Worm (Caenorhabditis elegans) whole organism, L2 larva: Measurements from ENCODE around the gene clec-144.

Source experiments
- C34F6.9 ChIP-seq: fragments of 150-350 bp; optimal IDR thresholded peaks from 2 replicates; lab custom pipeline; 2014; ENCODE audit warnings: missing biosample characterization, missing genetic modification characterization
- R02D3.7 ChIP-seq: fragments of 150-350 bp; optimal IDR thresholded peaks from 2 replicates; lab custom pipeline; 2014; ENCODE audit warnings: missing biosample characterization, missing genetic modification characterization
- Y55F3AM.14 ChIP-seq: fragments of 200-800 bp; sonication (Bioruptor generic); optimal IDR thresholded peaks from 2 replicates; lab custom pipeline; 2018; ENCODE audit warnings: mild to moderate bottlenecking, missing genetic modification characterization, missing compliant biosample characterization
- ZK546.5 ChIP-seq: sonication (generic microtip); optimal IDR thresholded peaks from 2 replicates; lab custom pipeline; 2017; ENCODE audit warnings: missing biosample characterization, missing genetic modification characterization
- ama-1 ChIP-seq: fragments of 150-350 bp; optimal IDR thresholded peaks from 2 replicates; lab custom pipeline; 2018; ENCODE audit warnings: inconsistent platforms
- blmp-1 ChIP-seq: sonication (generic microtip); optimal IDR thresholded peaks from 2 replicates; lab custom pipeline; 2017; ENCODE audit warnings: missing genetic modification characterization, mild to moderate bottlenecking, missing compliant biosample characterization, antibody characterized with exemption, moderate library complexity; ENCODE audit not compliant: insufficient read depth
- crh-2 ChIP-seq: sonication (generic microtip); optimal IDR thresholded peaks from 2 replicates; lab custom pipeline; 2017; ENCODE audit warnings: missing biosample characterization, missing genetic modification characterization
- dmd-4 ChIP-seq: sonication (generic microtip); optimal IDR thresholded peaks from 2 replicates; lab custom pipeline; 2017; ENCODE audit warnings: missing biosample characterization, missing genetic modification characterization
- elt-1 ChIP-seq: fragments of 150-350 bp; optimal IDR thresholded peaks from 2 replicates; lab custom pipeline; 2014; ENCODE audit warnings: missing biosample characterization, missing genetic modification characterization
- elt-3 ChIP-seq: sonication (generic microtip); optimal IDR thresholded peaks from 2 replicates; lab custom pipeline; 2017; ENCODE audit warnings: missing biosample characterization, missing genetic modification characterization
- fos-1 ChIP-seq: fragments of 150-350 bp; optimal IDR thresholded peaks from 2 replicates; lab custom pipeline; 2014; ENCODE audit warnings: missing biosample characterization, missing genetic modification characterization
- lin-11 ChIP-seq: fragments of 150-350 bp; sonication (generic microtip); optimal IDR thresholded peaks from 2 replicates; lab custom pipeline; 2014; ENCODE audit warnings: missing biosample characterization, missing genetic modification characterization, inconsistent platforms, mixed read lengths
- lin-39 ChIP-seq: fragments of 150-350 bp; optimal IDR thresholded peaks from 2 replicates; lab custom pipeline; 2014; ENCODE audit warnings: missing biosample characterization, missing genetic modification reagents, missing genetic modification characterization
- lsy-2 ChIP-seq, 2 experiments: fragments of 150-350 bp in 1 of 2; sonication (generic microtip) in 1 of 2; optimal IDR thresholded peaks; 2 replicates each; lab custom pipeline; 2014 to 2017; ENCODE audit warnings: missing biosample characterization in 2 of 2, missing genetic modification characterization in 2 of 2
- mbf-1 ChIP-seq: sonication (generic microtip); optimal IDR thresholded peaks from 2 replicates; lab custom pipeline; 2017; ENCODE audit warnings: missing biosample characterization, missing genetic modification characterization
- nhr-10 ChIP-seq: sonication (generic microtip); optimal IDR thresholded peaks from 2 replicates; lab custom pipeline; 2017; ENCODE audit warnings: missing biosample characterization, missing genetic modification characterization
- nhr-11 ChIP-seq: fragments of 150-350 bp; optimal IDR thresholded peaks from 2 replicates; lab custom pipeline; 2014; ENCODE audit warnings: missing biosample characterization, missing genetic modification characterization
- nhr-12 ChIP-seq: fragments of 150-350 bp; optimal IDR thresholded peaks from 2 replicates; lab custom pipeline; 2014; ENCODE audit warnings: missing biosample characterization, missing genetic modification characterization
- nhr-129 ChIP-seq: fragments of 150-350 bp; optimal IDR thresholded peaks from 2 replicates; lab custom pipeline; 2014; ENCODE audit warnings: missing biosample characterization, missing genetic modification characterization
- nhr-21 ChIP-seq: fragments of 150-350 bp; optimal IDR thresholded peaks from 2 replicates; lab custom pipeline; 2014; ENCODE audit warnings: missing biosample characterization, missing genetic modification characterization
- nhr-237 ChIP-seq: fragments of 150-350 bp; optimal IDR thresholded peaks from 2 replicates; lab custom pipeline; 2014; ENCODE audit warnings: missing biosample characterization, missing genetic modification characterization
- nhr-25 ChIP-seq: fragments of 150-350 bp; sonication (generic microtip); optimal IDR thresholded peaks from 3 replicates; lab custom pipeline; 2014; ENCODE audit warnings: missing biosample characterization, missing genetic modification characterization
- nhr-6 ChIP-seq: fragments of 150-350 bp; optimal IDR thresholded peaks from 2 replicates; lab custom pipeline; 2014; ENCODE audit warnings: missing biosample characterization, missing genetic modification characterization
- nhr-77 ChIP-seq: fragments of 150-350 bp; optimal IDR thresholded peaks from 2 replicates; lab custom pipeline; 2014; ENCODE audit warnings: missing biosample characterization, missing genetic modification characterization
- sem-4 ChIP-seq: fragments of 150-350 bp; optimal IDR thresholded peaks from 2 replicates; lab custom pipeline; 2014; ENCODE audit warnings: missing biosample characterization, missing genetic modification reagents, missing genetic modification characterization
- skn-1 ChIP-seq: sonication (generic microtip); optimal IDR thresholded peaks from 2 replicates; lab custom pipeline; 2017; ENCODE audit warnings: missing biosample characterization, missing genetic modification characterization
- sma-3 ChIP-seq: sonication (generic microtip); optimal IDR thresholded peaks from 2 replicates; lab custom pipeline; 2016; ENCODE audit warnings: missing genetic modification reagents, missing genetic modification characterization, missing compliant biosample characterization
- sma-9 ChIP-seq, 2 experiments: fragments of 150-350 bp in 1 of 2; sonication (generic microtip) in 1 of 2; optimal IDR thresholded peaks; 2 replicates each; lab custom pipeline; 2014 to 2016; ENCODE audit warnings: missing genetic modification characterization in 2 of 2, mild to moderate bottlenecking in 1 of 2, missing biosample characterization in 1 of 2, missing compliant biosample characterization in 1 of 2, missing genetic modification reagents in 1 of 2, moderate library complexity in 1 of 2
- snpc-4 ChIP-seq: fragments of 150-350 bp; optimal IDR thresholded peaks from 2 replicates; lab custom pipeline; 2014; ENCODE audit warnings: missing biosample characterization, missing genetic modification characterization
- unc-39 ChIP-seq: fragments of 150-350 bp; optimal IDR thresholded peaks from 2 replicates; lab custom pipeline; 2014; ENCODE audit warnings: missing biosample characterization, missing genetic modification characterization
- unc-55 ChIP-seq: fragments of 150-350 bp; sonication (generic microtip); optimal IDR thresholded peaks from 3 replicates; lab custom pipeline; 2014; ENCODE audit warnings: missing biosample characterization, missing genetic modification reagents, missing genetic modification characterization
- ztf-11 ChIP-seq: sonication (generic microtip); optimal IDR thresholded peaks from 2 replicates; lab custom pipeline; 2017; ENCODE audit warnings: missing biosample characterization, missing genetic modification characterization

The clec-144 gene

DNA sequence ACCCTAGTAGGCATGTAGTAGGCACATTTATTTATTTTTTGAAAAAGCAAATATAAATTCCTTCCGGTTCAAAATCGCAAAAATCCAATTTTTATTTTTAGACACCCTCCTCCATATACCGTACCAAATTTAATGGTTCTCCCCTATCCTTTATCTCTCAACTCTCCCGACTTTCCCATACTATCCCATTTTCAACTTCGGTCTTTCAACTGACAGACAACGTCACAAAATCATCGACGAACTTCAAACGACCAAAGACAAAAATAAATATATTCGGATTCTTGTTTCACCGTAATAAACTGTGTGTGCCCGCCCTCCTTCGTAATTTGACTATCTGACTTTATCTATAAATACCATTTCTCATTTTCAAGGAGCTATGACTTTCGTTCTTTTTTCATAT is 2.8 kb upstream of the clec-144 start, which contains the start of gene T27D12.6:
T27D12.6 (plus strand) TSS at position 301 of the 400 bp plus-strand sequence.
- TF ChIP-seq ztf-11 (tag; lab: Kevin White, UChicago): no peak
- TF ChIP-seq nhr-10 (tag; lab: Kevin White, UChicago): no peak

DNA sequence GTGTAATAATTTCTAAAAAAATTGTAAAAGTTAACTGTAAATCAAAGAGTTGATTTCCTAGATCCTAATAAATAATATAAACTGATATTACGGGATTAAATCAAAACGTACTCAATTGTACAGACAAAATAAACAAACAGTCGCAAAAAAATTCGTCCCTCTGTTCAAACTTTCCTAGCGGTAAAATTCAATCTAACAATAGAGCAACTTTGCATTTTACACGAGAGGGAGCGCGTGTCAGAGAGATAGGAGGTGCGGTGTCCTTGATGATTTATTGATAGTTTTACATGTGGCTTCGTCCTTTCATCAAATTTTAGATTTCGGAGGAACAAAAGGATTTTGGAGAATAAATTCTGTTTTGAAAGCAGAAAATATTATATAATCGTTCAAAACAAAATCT is 1.8 kb downstream of the clec-144 start:
- peak; percentile 47 for TF ChIP-seq crh-2 (tag; lab: Kevin White, UChicago)
- no peak for TF ChIP-seq ZK546.5 (tag; lab: Kevin White, UChicago)
- no peak for TF ChIP-seq ama-1 (lab: Kevin White, UChicago)
- TF ChIP-seq nhr-25: peak; percentile 13
- no peak for TF ChIP-seq nhr-12 (tag; lab: Kevin White, UChicago)
- no peak for TF ChIP-seq Y55F3AM.14 (GFP tag; lab: Kevin White, UChicago)
- no peak for TF ChIP-seq dmd-4 (tag; lab: Kevin White, UChicago)
- TF ChIP-seq sma-9 (GFP tag; optimal IDR thresholded peaks at IDR 0.05; lab: Kevin White, UChicago): peak; percentile 0
- no peak for TF ChIP-seq sma-9 (tag; optimal IDR thresholded peaks at IDR 0.05; lab: Kevin White, UChicago)
- peak; percentile 29 for TF ChIP-seq fos-1 (tag; lab: Kevin White, UChicago)
- peak; percentile 54 for TF ChIP-seq nhr-129 (tag; lab: Kevin White, UChicago)
- peak in 1 of 2 experiments; percentile 54 for TF ChIP-seq lsy-2 (tag; optimal IDR thresholded peaks at IDR 0.05; lab: Kevin White, UChicago)
- no peak for TF ChIP-seq nhr-11 (tag; lab: Kevin White, UChicago)
- TF ChIP-seq lin-39 (tag; lab: Kevin White, UChicago): no peak
- TF ChIP-seq mbf-1 (tag; lab: Kevin White, UChicago): no peak
- TF ChIP-seq sma-3 (GFP tag; lab: Kevin White, UChicago): no peak

DNA sequence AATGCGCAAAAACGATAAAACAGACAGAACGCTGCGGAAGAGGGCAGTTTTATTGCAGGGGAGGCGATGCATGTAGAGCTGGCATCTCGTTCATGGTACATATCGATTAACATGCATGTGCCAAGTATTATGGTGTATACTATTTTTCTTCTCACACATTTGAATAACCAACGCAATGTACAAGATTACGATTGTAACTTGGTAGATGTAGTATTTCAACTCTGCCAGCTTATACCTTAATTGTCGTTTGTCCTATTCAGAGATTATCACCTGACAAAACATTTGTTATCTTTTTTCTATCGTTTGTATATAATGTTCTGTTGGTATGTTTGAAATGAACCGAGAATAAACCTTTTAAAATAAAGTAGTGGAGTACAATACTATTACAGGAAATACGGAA is 2.5 kb downstream of the clec-144 start, which contains the start of gene pes-5:
pes-5 (minus strand) TSS at position 101 of the 400 bp plus-strand sequence.
- no peak for TF ChIP-seq nhr-10 (tag; lab: Kevin White, UChicago)
- no peak for TF ChIP-seq unc-55 (GFP tag; lab: Kevin White, UChicago)
- no peak for TF ChIP-seq nhr-21 (tag; lab: Kevin White, UChicago)
- no peak for TF ChIP-seq skn-1 (tag; lab: Kevin White, UChicago)
- TF ChIP-seq dmd-4 (tag; lab: Kevin White, UChicago): no peak
- no peak for TF ChIP-seq ztf-11 (tag; lab: Kevin White, UChicago)
- no peak for TF ChIP-seq lin-11 (tag; lab: Kevin White, UChicago)
- TF ChIP-seq unc-39 (tag; lab: Kevin White, UChicago): no peak
- no peak for TF ChIP-seq sem-4 (tag; lab: Kevin White, UChicago)
- TF ChIP-seq C34F6.9 (tag; lab: Kevin White, UChicago): no peak

DNA sequence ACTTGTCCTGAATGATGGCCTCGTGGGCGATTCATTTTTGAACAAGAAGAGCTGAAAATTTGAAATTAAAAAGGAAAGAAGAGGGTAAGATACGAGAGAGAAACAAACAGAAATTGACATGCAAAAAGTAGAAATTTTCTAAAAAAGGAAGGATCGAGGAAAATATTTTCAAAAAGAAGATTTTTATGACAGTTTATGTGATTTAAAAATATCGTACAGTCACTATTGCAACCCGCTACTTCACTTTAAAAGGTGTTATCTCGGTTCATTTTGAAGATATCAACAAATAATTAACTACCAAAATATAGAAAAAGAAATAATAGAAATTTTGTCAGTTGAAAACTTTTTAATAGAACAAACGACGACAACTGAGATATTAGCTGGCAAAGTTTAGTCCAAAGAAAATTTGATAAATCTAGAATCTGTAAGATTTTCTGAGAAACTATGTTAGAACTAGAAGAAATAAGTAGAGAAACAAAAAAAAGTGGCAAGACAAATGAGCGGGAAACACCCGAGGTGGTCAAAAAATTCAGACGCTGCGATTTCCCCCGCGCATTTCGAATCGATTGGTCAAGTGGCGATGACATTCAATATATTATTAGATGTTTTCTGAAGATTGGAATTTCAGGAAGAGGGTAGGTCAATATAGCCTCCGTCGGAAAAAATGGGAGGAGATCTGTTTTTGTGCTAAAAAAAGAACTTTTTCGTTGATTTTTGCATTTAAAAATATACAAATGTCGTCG is 8.6 kb downstream of the clec-144 start, which contains the start of gene Y6D1A.1:
Y6D1A.1 (minus strand) TSS at position 51 of the 743 bp plus-strand sequence.
- no peak for TF ChIP-seq elt-1
- no peak for TF ChIP-seq snpc-4 (tag; lab: Kevin White, UChicago)
- no peak for TF ChIP-seq R02D3.7 (tag; lab: Kevin White, UChicago)
- no peak for TF ChIP-seq nhr-25
- TF ChIP-seq Y55F3AM.14 (GFP tag; lab: Kevin White, UChicago): no peak
- TF ChIP-seq nhr-77: no peak
- TF ChIP-seq blmp-1 (tag; lab: Kevin White, UChicago): no peak
- TF ChIP-seq C34F6.9 (tag; lab: Kevin White, UChicago): no peak
- TF ChIP-seq elt-3 (tag; lab: Kevin White, UChicago): no peak
- TF ChIP-seq ZK546.5 (tag; lab: Kevin White, UChicago): no peak

DNA sequence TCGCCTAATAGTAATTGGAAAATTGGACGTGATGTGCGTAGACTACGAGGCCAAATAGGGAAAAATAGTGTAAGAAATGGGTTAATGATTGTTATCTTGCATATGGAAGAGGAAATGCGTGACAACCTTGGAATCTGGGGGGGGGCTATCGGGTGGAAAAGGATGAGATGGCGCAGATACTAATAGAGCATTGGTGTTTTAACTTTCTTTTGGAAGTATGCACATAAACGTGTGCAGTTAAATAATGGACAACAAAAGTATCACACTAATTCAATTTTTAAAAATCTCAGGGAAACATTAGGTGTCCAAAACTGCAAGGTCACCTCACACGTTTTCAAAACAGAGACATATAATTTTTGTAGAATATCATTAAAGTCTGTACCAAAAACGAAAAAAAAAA is 12.6 kb downstream of the clec-144 start, which contains the start of gene Y6D1A.2:
Y6D1A.2 (minus strand) TSS at position 101 of the 400 bp plus-strand sequence.
- no peak for TF ChIP-seq nhr-129 (tag; lab: Kevin White, UChicago)
- TF ChIP-seq skn-1 (tag; lab: Kevin White, UChicago): no peak
- no peak for TF ChIP-seq nhr-6
- TF ChIP-seq nhr-237 (tag; lab: Kevin White, UChicago): no peak
- no peak for TF ChIP-seq unc-39 (tag; lab: Kevin White, UChicago)
- TF ChIP-seq blmp-1 (tag; lab: Kevin White, UChicago): no peak
- no peak for TF ChIP-seq Y55F3AM.14 (GFP tag; lab: Kevin White, UChicago)
- TF ChIP-seq R02D3.7 (tag; lab: Kevin White, UChicago): no peak
- no peak for TF ChIP-seq nhr-25
- TF ChIP-seq crh-2 (tag; lab: Kevin White, UChicago): no peak
- TF ChIP-seq, all 48 proteins: peak for 0
